Worm (Caenorhabditis elegans): ENCODE data around the gene ntp-1.

The ntp-1 gene

DNA sequence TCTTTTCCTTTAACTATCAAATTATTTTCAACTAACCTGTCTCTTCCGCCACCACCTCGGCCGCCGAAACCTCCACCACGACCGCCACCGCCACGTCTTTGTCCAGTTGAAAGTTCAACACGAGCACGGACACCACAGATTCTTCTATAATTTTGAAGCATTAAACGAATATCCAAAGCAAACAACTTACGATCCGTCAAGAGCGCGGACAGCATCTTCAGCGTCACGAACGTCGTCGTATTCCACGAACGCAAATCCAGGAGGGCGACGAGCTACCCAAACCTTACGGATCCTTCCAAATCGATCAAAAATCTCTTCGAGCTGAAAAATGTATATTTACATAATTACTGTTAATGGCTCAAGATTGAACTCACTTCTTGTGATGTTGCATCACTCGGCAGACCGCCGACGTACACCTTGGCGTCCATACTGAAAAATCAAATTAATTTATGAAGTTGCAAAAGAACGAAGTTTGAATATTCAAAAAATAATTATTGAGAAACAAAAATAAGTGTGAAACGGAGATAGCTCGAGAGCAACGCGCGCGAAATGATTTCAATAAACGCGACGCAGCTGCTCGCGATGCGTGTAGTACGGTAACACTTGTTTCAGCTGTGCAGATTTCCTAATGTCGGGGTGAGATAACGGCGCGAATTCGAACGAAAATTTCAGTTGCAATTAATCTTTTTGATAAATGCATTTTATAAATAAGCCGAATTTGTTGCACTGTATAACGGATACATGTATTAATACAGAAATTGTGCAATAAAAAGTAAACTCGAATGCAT, 3.6 kb downstream of the ntp-1 start, which contains the start of gene rsp-6 (continued):
- TF ChIP-seq aly-2 (tag; optimal IDR thresholded peaks at IDR 0.05): peak; percentile 51
- peak; percentile 87 for TF ChIP-seq nhr-47 (tag; optimal IDR thresholded peaks at IDR 0.05)
- TF ChIP-seq efl-3 (GFP tag; optimal IDR thresholded peaks at IDR 0.05): no peak
- TF ChIP-seq mep-1 (tag; optimal IDR thresholded peaks at IDR 0.05): peak; percentile 84
- TF ChIP-seq hlh-4 (tag; optimal IDR thresholded peaks at IDR 0.05): no peak
- TF ChIP-seq alr-1 (tag; optimal IDR thresholded peaks at IDR 0.05; ENCODE audit: borderline replicate concordance): no peak
- TF ChIP-seq blmp-1 (tag; optimal IDR thresholded peaks at IDR 0.05): peak; percentile 84
- TF ChIP-seq ceh-88 (GFP tag; IDR thresholded peaks at IDR 0.05): peak; percentile 65
- TF ChIP-seq lin-39 (tag; optimal IDR thresholded peaks at IDR 0.05): peak; percentile 50
- peak; percentile 84 for TF ChIP-seq swsn-7 (tag; optimal IDR thresholded peaks at IDR 0.05)
- peak; percentile 55 for TF ChIP-seq lir-3 (tag; optimal IDR thresholded peaks at IDR 0.05; ENCODE audit: poor library complexity)
- peak; percentile 92 for TF ChIP-seq nhr-71 (tag; optimal IDR thresholded peaks at IDR 0.05)
- peak; percentile 10 for TF ChIP-seq snpc-4 (tag; optimal IDR thresholded peaks at IDR 0.05)
- TF ChIP-seq hpl-2 (GFP tag; optimal IDR thresholded peaks at IDR 0.05): no peak
- TF ChIP-seq ceh-82 (tag; optimal IDR thresholded peaks at IDR 0.05): peak; percentile 72 to 94 (median 78)
- no peak for TF ChIP-seq ceh-90 (tag; optimal IDR thresholded peaks at IDR 0.05)
- peak; percentile 73 for TF ChIP-seq ztf-4 (tag; optimal IDR thresholded peaks at IDR 0.05)
- TF ChIP-seq lsy-2 (tag; optimal IDR thresholded peaks at IDR 0.05): peak; percentile 98 to 99
- TF ChIP-seq nhr-237 (tag; optimal IDR thresholded peaks at IDR 0.05): peak; percentile 76
- no peak for TF ChIP-seq nhr-12 (tag; optimal IDR thresholded peaks at IDR 0.05)
- TF ChIP-seq ets-5 (GFP tag; IDR thresholded peaks at IDR 0.05): no peak
- TF ChIP-seq ztf-11 (tag; optimal IDR thresholded peaks at IDR 0.05): peak in 1 of 2 experiments; percentile 1
- peak; percentile 92 for TF ChIP-seq snu-23 (GFP tag; optimal IDR thresholded peaks at IDR 0.05)
- TF ChIP-seq pax-3 (tag; optimal IDR thresholded peaks at IDR 0.05): no peak
- peak; percentile 88 for TF ChIP-seq tbx-2 (tag; optimal IDR thresholded peaks at IDR 0.05)
- peak; percentile 71 for TF ChIP-seq jun-1 (tag; optimal IDR thresholded peaks at IDR 0.05)
- TF ChIP-seq C34B4.2 (tag; optimal IDR thresholded peaks at IDR 0.05): no peak
- TF ChIP-seq unc-62 (GFP tag; optimal IDR thresholded peaks at IDR 0.05): no peak
- TF ChIP-seq dsc-1 (tag; optimal IDR thresholded peaks at IDR 0.05): peak; percentile 79
- no peak for TF ChIP-seq mab-9 (GFP tag; IDR thresholded peaks at IDR 0.05)
- TF ChIP-seq aha-1 (tag; optimal IDR thresholded peaks at IDR 0.05): peak; percentile 5
- TF ChIP-seq unc-86 (tag; optimal IDR thresholded peaks at IDR 0.05): peak; percentile 83
- peak; percentile 79 for TF ChIP-seq nhr-19 (GFP tag; conservative IDR thresholded peaks at IDR 0.05)
- TF ChIP-seq mdl-1 (tag; optimal IDR thresholded peaks at IDR 0.05): peak in 1 of 2 experiments; percentile 89
- TF ChIP-seq efl-1 (optimal IDR thresholded peaks at IDR 0.05): peak; percentile 91 to 95
- peak; percentile 92 to 99 for TF ChIP-seq efl-1 (GFP tag; optimal IDR thresholded peaks at IDR 0.05 in 1 of 2)
- peak; percentile 54 for TF ChIP-seq mef-2 (tag; optimal IDR thresholded peaks at IDR 0.05)
- peak; percentile 89 for TF ChIP-seq lin-14 (GFP tag; optimal IDR thresholded peaks at IDR 0.05)
- TF ChIP-seq skn-1 (tag; optimal IDR thresholded peaks at IDR 0.05): peak; percentile 89
- TF ChIP-seq fos-1 (tag; optimal IDR thresholded peaks at IDR 0.05): peak; percentile 82
- TF ChIP-seq rnt-1 (tag; optimal IDR thresholded peaks at IDR 0.05): peak; percentile 81
- TF ChIP-seq elt-3 (tag; optimal IDR thresholded peaks at IDR 0.05): peak in 2 of 6 experiments; percentile 9 to 72
- TF ChIP-seq nhr-90 (tag; optimal IDR thresholded peaks at IDR 0.05; ENCODE audit: poor library complexity): peak; percentile 50
- TF ChIP-seq fkh-4 (tag; optimal IDR thresholded peaks at IDR 0.05; ENCODE audit: borderline replicate concordance): no peak
- peak; percentile 37 for TF ChIP-seq irx-1 (tag; optimal IDR thresholded peaks at IDR 0.05)
- TF ChIP-seq C04F5.9 (tag; optimal IDR thresholded peaks at IDR 0.05): peak; percentile 46
